Worm (Caenorhabditis elegans): ENCODE results near the gene C35D6.3.

Gene C35D6.3

DNA sequence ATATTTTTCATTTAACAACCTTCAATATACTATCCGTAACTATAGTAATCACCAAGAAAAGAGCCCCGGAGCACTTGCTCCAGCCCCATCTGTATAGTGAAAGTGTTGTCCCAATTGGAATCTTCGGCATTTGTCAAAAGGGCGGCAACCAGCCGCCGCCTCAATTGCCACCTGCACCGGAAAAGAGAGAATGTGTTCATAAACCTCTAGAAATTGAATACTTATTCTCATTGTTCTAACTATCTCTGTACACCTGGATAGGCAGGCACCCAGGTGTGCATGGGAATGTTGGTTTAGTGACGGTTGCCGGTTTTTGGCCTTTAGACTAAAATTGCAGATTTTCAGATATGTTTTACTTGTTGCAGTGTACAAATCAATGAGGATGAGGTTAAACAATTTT is 31.3 kb downstream of the C35D6.3 start:
- TF ChIP-seq snpc-4 (GFP tag; optimal IDR thresholded peaks at IDR 0.05) (no peak), snpc-4 (tag; optimal IDR thresholded peaks at IDR 0.05) (peak in 1 of 4 experiments; percentile 22), F37B4.10 (GFP tag; IDR thresholded peaks at IDR 0.05) (no peak), attf-6 (GFP tag; IDR thresholded peaks at IDR 0.05) (peak; percentile 55; the same call in 1 of the 2 replicates)

- TF ChIP-seq F52B5.7 (tag; optimal IDR thresholded peaks at IDR 0.05) (no peak), lin-40 (tag; optimal IDR thresholded peaks at IDR 0.05) (no peak), D2030.7 (GFP tag; IDR thresholded peaks at IDR 0.05) (no peak), let-526 (GFP tag; IDR thresholded peaks at IDR 0.05) (no peak), ceh-40 (GFP tag; IDR thresholded peaks at IDR 0.05) (no peak), dpff-1 (tag; optimal IDR thresholded peaks at IDR 0.05) (no peak), pbrm-1 (GFP tag; IDR thresholded peaks at IDR 0.05) (no peak), lir-1 (GFP tag; conservative IDR thresholded peaks at IDR 0.05) (no peak), madf-10 (tag; optimal IDR thresholded peaks at IDR 0.05) (no peak), zim-3 (tag; optimal IDR thresholded peaks at IDR 0.05) (no peak), bed-1 (GFP tag; IDR thresholded peaks at IDR 0.05) (no peak), madf-3 (GFP tag; IDR thresholded peaks at IDR 0.05) (no peak)
These were observed 33.7 kb downstream of the C35D6.3 start for ce11 chrIV:16380278-16380677.

ce11 chrIV:16380937-16381336 is 34.3 kb downstream of the C35D6.3 start:
- TF ChIP-seq madf-10 (tag; optimal IDR thresholded peaks at IDR 0.05) = no peak
- TF ChIP-seq snpc-4 (GFP tag; optimal IDR thresholded peaks at IDR 0.05) = no peak
- peak in 3 of 4 experiments; percentile 1 to 63 (median 11) for TF ChIP-seq snpc-4 (tag; optimal IDR thresholded peaks at IDR 0.05)

DNA sequence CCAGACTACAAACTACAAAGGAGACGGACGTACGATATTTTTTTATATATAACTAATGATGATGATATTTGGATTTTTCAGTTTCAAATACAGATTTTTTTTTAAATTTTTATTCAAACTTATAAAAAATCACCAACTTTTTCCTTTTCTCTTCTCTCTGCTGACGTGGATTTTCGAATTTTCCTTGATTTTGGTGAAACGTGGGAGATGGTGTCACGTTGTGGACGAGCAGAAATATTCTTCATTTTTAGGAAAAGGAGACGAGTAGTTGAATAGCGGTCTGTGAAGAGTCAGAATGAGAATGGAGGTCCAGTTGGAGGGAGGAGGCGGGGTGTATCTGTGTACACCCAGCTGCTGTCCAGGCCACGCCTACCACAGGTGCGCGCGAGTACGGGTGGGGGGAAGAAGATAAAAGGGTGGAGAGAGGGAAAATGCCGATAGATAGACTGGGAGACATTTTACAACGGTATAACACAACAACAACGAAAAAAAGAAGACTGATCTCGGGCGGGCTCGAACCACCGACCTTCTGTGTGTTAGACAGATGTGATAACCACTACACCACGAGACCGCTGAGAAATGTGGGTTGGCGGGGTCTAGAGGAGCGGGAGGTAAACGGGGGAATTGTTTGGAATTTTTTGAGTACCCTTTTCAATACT is 35.4 kb downstream of the C35D6.3 start, which contains the start of gene Y7A9D.1:
Y7A9D.1 (minus strand) TSS at position 283 of the 659 bp plus-strand sequence.
- TF ChIP-seq F23B12.7 (tag; optimal IDR thresholded peaks at IDR 0.05; ENCODE audit: insufficient read depth) (peak; percentile 81), nfyb-1 (GFP tag; IDR thresholded peaks at IDR 0.05) (no peak; the same call in 1 of the 2 replicates), him-1 (tag; optimal IDR thresholded peaks at IDR 0.05) (peak; percentile 44), ceh-100 (GFP tag; IDR thresholded peaks at IDR 0.05) (0 out of 2 replicates have a peak, but pooled peaks have one; percentile 22), die-1 (tag; optimal IDR thresholded peaks at IDR 0.05) (peak; percentile 39), ztf-26 (tag; optimal IDR thresholded peaks at IDR 0.05) (peak; percentile 45), mcd-1 (GFP tag; IDR thresholded peaks at IDR 0.05) (peak; percentile 69), akir-1 (GFP tag; optimal IDR thresholded peaks at IDR 0.05) (peak; percentile 22), ekl-4 (GFP tag; IDR thresholded peaks at IDR 0.05) (peak; percentile 66), F55B11.4 (tag; optimal IDR thresholded peaks at IDR 0.05; ENCODE audit: borderline replicate concordance, insufficient read depth) (no peak), repo-1 (tag; optimal IDR thresholded peaks at IDR 0.05) (no peak), attf-5 (GFP tag; optimal IDR thresholded peaks at IDR 0.05) (no peak), pha-4 (tag; optimal IDR thresholded peaks at IDR 0.05) (no peak), ztf-3 (GFP tag; optimal IDR thresholded peaks at IDR 0.05) (no peak), rec-8 (tag; optimal IDR thresholded peaks at IDR 0.05) (peak in 1 of 2 experiments; percentile 20), madf-6 (GFP tag; IDR thresholded peaks at IDR 0.05) (no peak), ceh-58 (GFP tag; IDR thresholded peaks at IDR 0.05) (no peak), rpc-1 (optimal IDR thresholded peaks at IDR 0.05) (peak; percentile 74), rpc-1 (tag; optimal IDR thresholded peaks at IDR 0.05) (peak; percentile 79), hrde-1 (tag; optimal IDR thresholded peaks at IDR 0.05; ENCODE audit: borderline replicate concordance) (peak; percentile 41), hmg-1.2 (GFP tag; IDR thresholded peaks at IDR 0.05) (peak; percentile 74), F10E7.11 (tag; optimal IDR thresholded peaks at IDR 0.05) (peak; percentile 31), snpc-4 (GFP tag; optimal IDR thresholded peaks at IDR 0.05) (peak; percentile 92), snpc-4 (tag; optimal IDR thresholded peaks at IDR 0.05) (peak in 3 of 4 experiments; percentile 95 to 98 (median 97)), F22D6.2 (tag; optimal IDR thresholded peaks at IDR 0.05) (no peak), lin-26 (GFP tag; IDR thresholded peaks at IDR 0.05) (peak; percentile 85), K12H6.12 (tag; optimal IDR thresholded peaks at IDR 0.05) (peak; percentile 42), ZK185.1 (tag; optimal IDR thresholded peaks at IDR 0.05; ENCODE audit: poor library complexity, severe bottlenecking) (peak; percentile 49), athp-1 (tag; optimal IDR thresholded peaks at IDR 0.05) (no peak)
